Worm (Caenorhabditis elegans) whole organism, L1 larva: Measurements from ENCODE around the gene str-182.

Experiments
- C34B4.2 ChIP-seq: sonication (generic microtip); optimal IDR thresholded peaks from 2 replicates; lab custom pipeline; 2017; ENCODE audit warnings: mild to moderate bottlenecking, missing genetic modification characterization, missing compliant biosample characterization
- F16B12.6 ChIP-seq: fragments of 150-350 bp; optimal IDR thresholded peaks from 2 replicates; lab custom pipeline; 2014; ENCODE audit warnings: missing biosample characterization, missing genetic modification characterization
- Y116A8C.19 ChIP-seq: sonication (generic microtip); optimal IDR thresholded peaks from 2 replicates; lab custom pipeline; 2016; ENCODE audit warnings: missing compliant biosample characterization, missing genetic modification characterization, borderline replicate concordance
- alr-1 ChIP-seq: fragments of 200-800 bp; sonication (Bioruptor generic); optimal IDR thresholded peaks from 2 replicates; lab custom pipeline; 2018; ENCODE audit warnings: borderline replicate concordance, mild to moderate bottlenecking, missing genetic modification characterization, missing compliant biosample characterization
- aly-2 ChIP-seq: fragments of 150-350 bp; optimal IDR thresholded peaks from 2 replicates; lab custom pipeline; 2014; ENCODE audit warnings: missing biosample characterization, missing genetic modification characterization
- ama-1 ChIP-seq: fragments of 150-350 bp; optimal IDR thresholded peaks from 2 replicates; lab custom pipeline; 2014
- blmp-1 ChIP-seq: fragments of 150-350 bp; optimal IDR thresholded peaks from 2 replicates; lab custom pipeline; 2014; ENCODE audit warnings: missing biosample characterization, missing genetic modification characterization
- ceh-8 ChIP-seq: fragments of 200-800 bp; sonication (Bioruptor generic); optimal IDR thresholded peaks from 2 replicates; lab custom pipeline; 2018; ENCODE audit warnings: mild to moderate bottlenecking, missing genetic modification characterization, moderate library complexity, missing compliant biosample characterization
- dsc-1 ChIP-seq: sonication (generic microtip); optimal IDR thresholded peaks from 2 replicates; lab custom pipeline; 2016; ENCODE audit warnings: mild to moderate bottlenecking, missing genetic modification characterization, missing compliant biosample characterization
- efl-1 ChIP-seq, 4 experiments: fragments of 150-350 bp; optimal IDR thresholded peaks in 3 of 4; peaks in 1 of 4; 1 replicate in 1 of 4; 2 replicates in 3 of 4; lab custom pipeline; 2014; ENCODE audit warnings: missing biosample characterization in 2 of 4, missing genetic modification characterization in 2 of 4, missing genetic modification reagents in 2 of 4
- egl-13 ChIP-seq: sonication (generic microtip); optimal IDR thresholded peaks from 2 replicates; lab custom pipeline; 2016; ENCODE audit warnings: missing genotype, missing genetic modification reagents, missing genetic modification characterization, missing compliant biosample characterization
- egl-27 ChIP-seq, 2 experiments: fragments of 150-350 bp in 1 of 2; sonication (generic microtip); optimal IDR thresholded peaks; 3 replicates each; lab custom pipeline; 2017 to 2018; ENCODE audit warnings: missing biosample characterization in 2 of 2, missing genetic modification characterization in 2 of 2, missing genetic modification reagents in 2 of 2
- elt-2 ChIP-seq: sonication (generic microtip); optimal IDR thresholded peaks from 2 replicates; lab custom pipeline; 2016; ENCODE audit warnings: missing genetic modification characterization, mild to moderate bottlenecking, inconsistent platforms, missing compliant biosample characterization, missing genetic modification reagents
- elt-3 ChIP-seq, 6 experiments: fragments of 150-350 bp in 1 of 6; sonication (generic microtip); optimal IDR thresholded peaks; 2 replicates each; lab custom pipeline; 2017 to 2018; ENCODE audit warnings: missing biosample characterization in 6 of 6, missing genetic modification characterization in 6 of 6, inconsistent platforms in 1 of 6
- fkh-10 ChIP-seq: sonication (generic microtip); optimal IDR thresholded peaks from 2 replicates; lab custom pipeline; 2017; ENCODE audit warnings: missing biosample characterization, missing genetic modification reagents, missing genetic modification characterization
- fkh-8 ChIP-seq: sonication (generic microtip); optimal IDR thresholded peaks from 2 replicates; lab custom pipeline; 2016; ENCODE audit warnings: mild to moderate bottlenecking, missing genetic modification characterization, missing compliant biosample characterization
- fos-1 ChIP-seq: fragments of 150-350 bp; optimal IDR thresholded peaks from 2 replicates; lab custom pipeline; 2014; ENCODE audit warnings: missing biosample characterization, missing genetic modification characterization
- irx-1 ChIP-seq: sonication (generic microtip); optimal IDR thresholded peaks from 2 replicates; lab custom pipeline; 2016; ENCODE audit warnings: missing genetic modification characterization, missing compliant biosample characterization
- isw-1 ChIP-seq: fragments of 200-800 bp; sonication (Bioruptor generic); IDR thresholded peaks from 2 replicates; pipeline ENCODE4 v1.3.6; 2022; ENCODE audit warnings: missing genetic modification characterization, missing compliant biosample characterization
- jun-1 ChIP-seq: fragments of 150-350 bp; optimal IDR thresholded peaks from 2 replicates; lab custom pipeline; 2014; ENCODE audit warnings: missing biosample characterization, missing genetic modification reagents, missing genetic modification characterization
- lin-14 ChIP-seq: fragments of 200-800 bp; sonication (Bioruptor generic); optimal IDR thresholded peaks from 2 replicates; lab custom pipeline; 2018; ENCODE audit warnings: mild to moderate bottlenecking, missing genetic modification characterization, moderate library complexity, missing compliant biosample characterization
- lin-35 ChIP-seq, 2 experiments: fragments of 150-350 bp; optimal IDR thresholded peaks; 2 replicates each; lab custom pipeline; 2014; ENCODE audit warnings: missing biosample characterization in 2 of 2, missing genetic modification characterization in 2 of 2, missing genetic modification reagents in 2 of 2
- lin-39 ChIP-seq: fragments of 150-350 bp; optimal IDR thresholded peaks from 2 replicates; lab custom pipeline; 2014; ENCODE audit warnings: missing biosample characterization, missing genetic modification reagents, missing genetic modification characterization
- lir-3 ChIP-seq: sonication (generic microtip); optimal IDR thresholded peaks from 2 replicates; lab custom pipeline; 2016; ENCODE audit warnings: mild to moderate bottlenecking, missing genetic modification characterization, moderate library complexity, missing compliant biosample characterization; ENCODE audit not compliant: poor library complexity
- mab-9 ChIP-seq: fragments of 200-800 bp; sonication (Bioruptor generic); IDR thresholded peaks from 2 replicates; pipeline ENCODE4 v1.3.6; 2022; ENCODE audit warnings: missing genetic modification reagents, missing genetic modification characterization, missing compliant biosample characterization
- mdl-1 ChIP-seq, 2 experiments: fragments of 150-350 bp; optimal IDR thresholded peaks; 2 replicates each; lab custom pipeline; 2014 to 2017; ENCODE audit warnings: missing biosample characterization in 2 of 2, missing genetic modification characterization in 2 of 2, inconsistent platforms in 1 of 2
- mep-1 ChIP-seq: fragments of 150-350 bp; optimal IDR thresholded peaks from 2 replicates; lab custom pipeline; 2014; ENCODE audit warnings: missing biosample characterization, missing genetic modification characterization
- nhr-11 ChIP-seq: fragments of 150-350 bp; optimal IDR thresholded peaks from 2 replicates; lab custom pipeline; 2014; ENCODE audit warnings: missing biosample characterization, missing genetic modification characterization
- nhr-19 ChIP-seq: fragments of 200-800 bp; sonication (Bioruptor generic); conservative IDR thresholded peaks from 2 replicates; pipeline ENCODE4 v1.3.6; 2022; ENCODE audit warnings: missing genetic modification characterization, missing compliant biosample characterization
- nhr-237 ChIP-seq: fragments of 150-350 bp; optimal IDR thresholded peaks from 2 replicates; lab custom pipeline; 2014; ENCODE audit warnings: missing biosample characterization, missing genetic modification characterization
- nhr-47 ChIP-seq: sonication (generic microtip); optimal IDR thresholded peaks from 2 replicates; lab custom pipeline; 2016; ENCODE audit warnings: mild to moderate bottlenecking, missing genetic modification characterization, moderate library complexity, missing compliant biosample characterization
- nhr-71 ChIP-seq: sonication (generic microtip); optimal IDR thresholded peaks from 2 replicates; lab custom pipeline; 2016; ENCODE audit warnings: mild to moderate bottlenecking, missing genetic modification characterization, moderate library complexity, missing compliant biosample characterization
- nhr-84 ChIP-seq: sonication (generic microtip); optimal IDR thresholded peaks from 2 replicates; lab custom pipeline; 2017; ENCODE audit warnings: missing biosample characterization, missing genetic modification characterization
- pax-3 ChIP-seq: fragments of 200-800 bp; sonication (Bioruptor generic); optimal IDR thresholded peaks from 2 replicates; lab custom pipeline; 2018; ENCODE audit warnings: mild to moderate bottlenecking, missing genetic modification characterization, moderate library complexity, missing compliant biosample characterization
- pqm-1 ChIP-seq: sonication (generic microtip); optimal IDR thresholded peaks from 3 replicates; lab custom pipeline; 2017; ENCODE audit warnings: missing biosample characterization, missing genetic modification characterization
- rnt-1 ChIP-seq: sonication (generic microtip); optimal IDR thresholded peaks from 2 replicates; lab custom pipeline; 2016; ENCODE audit warnings: mild to moderate bottlenecking, missing genetic modification characterization, moderate library complexity, missing compliant biosample characterization
- skn-1 ChIP-seq: fragments of 150-350 bp; optimal IDR thresholded peaks from 2 replicates; lab custom pipeline; 2014; ENCODE audit warnings: missing biosample characterization, missing genetic modification characterization
- snu-23 ChIP-seq: sonication (generic microtip); optimal IDR thresholded peaks from 2 replicates; lab custom pipeline; 2016; ENCODE audit warnings: missing genetic modification characterization, missing compliant biosample characterization
- sptf-1 ChIP-seq: fragments of 150-350 bp; optimal IDR thresholded peaks from 2 replicates; lab custom pipeline; 2014; ENCODE audit warnings: missing biosample characterization, missing genetic modification characterization
- tbx-2 ChIP-seq: sonication (generic microtip); optimal IDR thresholded peaks from 2 replicates; lab custom pipeline; 2016; ENCODE audit warnings: missing genetic modification characterization, missing compliant biosample characterization
- unc-30 ChIP-seq: sonication (generic microtip); optimal IDR thresholded peaks from 2 replicates; lab custom pipeline; 2017; ENCODE audit warnings: missing biosample characterization, missing genetic modification characterization
- zip-4 ChIP-seq: fragments of 200-800 bp; sonication (Bioruptor generic); optimal IDR thresholded peaks from 2 replicates; lab custom pipeline; 2018; ENCODE audit warnings: mild to moderate bottlenecking, missing genetic modification characterization, moderate library complexity, missing compliant biosample characterization
- ztf-11 ChIP-seq, 2 experiments: sonication (generic microtip); optimal IDR thresholded peaks; 2 replicates each; lab custom pipeline; 2016 to 2017; ENCODE audit warnings: missing genetic modification characterization in 2 of 2, missing biosample characterization in 1 of 2, missing compliant biosample characterization in 1 of 2

Gene str-182

DNA sequence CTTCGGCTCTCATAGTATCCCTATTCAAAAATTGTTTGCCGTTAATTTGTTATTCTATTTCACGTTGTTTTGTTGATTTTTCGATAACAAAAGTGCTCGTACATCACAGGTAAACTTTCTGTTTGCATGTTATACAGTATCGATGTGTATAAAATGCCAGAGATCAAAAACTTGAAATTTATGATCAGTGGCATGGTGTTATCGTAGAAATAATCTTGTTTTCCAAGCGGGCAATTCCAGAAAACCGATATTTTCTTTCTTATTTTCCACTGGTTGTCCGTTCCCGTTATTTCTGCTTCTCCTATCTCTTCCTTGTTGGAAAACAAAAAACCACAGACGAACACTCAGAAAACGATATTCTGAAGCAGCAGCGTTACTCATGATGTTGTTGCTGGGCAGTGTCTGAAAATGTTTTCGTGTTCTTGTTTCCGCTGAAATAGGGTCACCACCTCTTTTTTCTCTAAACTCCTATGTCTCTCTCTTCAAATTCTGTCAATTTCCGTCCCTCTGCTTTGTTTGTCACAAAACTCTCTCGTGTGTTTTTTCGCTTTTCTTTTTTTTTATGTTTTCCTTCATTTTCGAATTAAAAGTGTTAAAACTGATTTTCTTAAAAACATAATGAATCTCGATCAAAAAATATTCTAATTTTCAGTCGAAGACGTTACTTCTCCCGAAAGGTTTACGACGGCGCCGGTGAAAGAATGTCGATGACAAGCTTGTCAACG, 15.2 kb upstream of the str-182 start, which contains the start of gene akt-1:
TSS of gene akt-1 (plus strand) at position 651 of the 725 bp plus-strand sequence.
- no peak for TF ChIP-seq fkh-10 (GFP tag; lab: Kevin White, UChicago)
- TF ChIP-seq fkh-8 (tag; lab: Kevin White, UChicago): no peak
- TF ChIP-seq sptf-1 (tag; lab: Kevin White, UChicago): no peak
- TF ChIP-seq ama-1: peak; percentile 2
- no peak for TF ChIP-seq efl-1 (optimal IDR thresholded peaks at IDR 0.05; lab: Kevin White, UChicago)
- TF ChIP-seq efl-1 (GFP tag; optimal IDR thresholded peaks at IDR 0.05 in 1 of 2; lab: Kevin White, UChicago): peak in 1 of 2 experiments; percentile 49

DNA sequence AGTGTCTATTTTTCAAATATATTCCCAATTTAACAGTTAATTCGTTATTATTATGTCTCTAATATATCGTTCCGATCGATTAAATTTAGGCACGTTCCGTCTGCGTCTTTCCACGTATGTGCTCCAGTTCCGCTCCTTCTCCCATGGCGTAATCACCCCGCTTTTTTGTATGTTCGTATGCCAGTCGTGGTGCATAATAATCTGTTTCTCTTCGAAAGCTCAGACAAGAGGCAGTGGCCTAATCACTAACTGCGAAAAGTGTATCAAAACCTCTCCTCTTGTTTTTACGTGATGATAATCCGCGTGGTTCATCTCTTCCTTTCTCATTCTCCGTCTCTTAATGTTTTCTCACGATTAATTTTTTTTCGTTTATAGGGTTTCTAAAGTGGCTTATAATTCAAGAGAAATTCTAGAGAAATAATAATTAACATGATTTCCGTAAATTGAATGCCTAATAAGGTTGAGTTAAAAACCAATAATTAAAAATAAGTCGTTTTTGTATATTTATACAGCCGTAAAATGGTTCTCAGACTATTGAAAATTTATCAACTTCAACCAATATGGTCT, 14.5 kb upstream of the str-182 start:
- TF ChIP-seq pax-3 (tag; lab: Kevin White, UChicago): peak; percentile 17
- TF ChIP-seq nhr-71 (tag; lab: Kevin White, UChicago): peak; percentile 18
- peak; percentile 69 for TF ChIP-seq dsc-1 (tag; lab: Kevin White, UChicago)
- TF ChIP-seq nhr-47: peak; percentile 31
- peak; percentile 58 for TF ChIP-seq ceh-8
- no peak for TF ChIP-seq jun-1 (tag; lab: Kevin White, UChicago)
- peak; percentile 46 for TF ChIP-seq fkh-8 (tag; lab: Kevin White, UChicago)
- peak; percentile 58 for TF ChIP-seq lin-14 (GFP tag; lab: Kevin White, UChicago)
- no peak for TF ChIP-seq nhr-237 (tag; lab: Kevin White, UChicago)
- TF ChIP-seq zip-4 (GFP tag; lab: Kevin White, UChicago): no peak

DNA sequence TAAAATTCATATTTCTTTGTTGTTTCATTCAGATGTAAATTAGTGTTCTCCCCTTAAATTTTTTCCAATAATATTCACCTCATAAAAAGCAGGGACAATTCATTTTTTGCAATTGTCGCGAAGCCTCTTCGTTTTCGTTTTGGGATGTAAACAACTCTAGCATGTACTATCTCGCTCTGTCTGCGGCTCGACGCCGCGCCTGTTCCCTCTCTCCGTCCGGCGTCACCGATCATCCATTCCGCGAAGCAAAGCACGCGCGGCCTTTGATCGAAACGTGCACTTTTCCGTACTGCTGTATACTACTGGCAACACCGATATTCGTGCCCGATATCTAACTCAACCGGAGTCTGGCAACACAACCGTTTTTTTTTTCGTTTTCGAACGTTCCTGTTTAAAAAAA, 13.7 kb upstream of the str-182 start:
- peak; percentile 22 for TF ChIP-seq lin-14 (GFP tag; lab: Kevin White, UChicago)
- peak; percentile 38 for TF ChIP-seq nhr-19 (GFP tag; lab: Robert Waterston, UW)
- no peak for TF ChIP-seq mab-9 (GFP tag; lab: Robert Waterston, UW)
- peak; percentile 37 for TF ChIP-seq rnt-1 (tag; lab: Kevin White, UChicago)
- no peak for TF ChIP-seq egl-13 (tag; lab: Kevin White, UChicago)
- peak; percentile 8 for TF ChIP-seq blmp-1 (tag; lab: Kevin White, UChicago)
- peak in 1 of 2 experiments; percentile 17 for TF ChIP-seq mdl-1 (tag; optimal IDR thresholded peaks at IDR 0.05; lab: Kevin White, UChicago)
- TF ChIP-seq alr-1: no peak
- TF ChIP-seq lir-3 (tag; lab: Kevin White, UChicago): no peak
- no peak for TF ChIP-seq nhr-84 (tag; lab: Kevin White, UChicago)

DNA sequence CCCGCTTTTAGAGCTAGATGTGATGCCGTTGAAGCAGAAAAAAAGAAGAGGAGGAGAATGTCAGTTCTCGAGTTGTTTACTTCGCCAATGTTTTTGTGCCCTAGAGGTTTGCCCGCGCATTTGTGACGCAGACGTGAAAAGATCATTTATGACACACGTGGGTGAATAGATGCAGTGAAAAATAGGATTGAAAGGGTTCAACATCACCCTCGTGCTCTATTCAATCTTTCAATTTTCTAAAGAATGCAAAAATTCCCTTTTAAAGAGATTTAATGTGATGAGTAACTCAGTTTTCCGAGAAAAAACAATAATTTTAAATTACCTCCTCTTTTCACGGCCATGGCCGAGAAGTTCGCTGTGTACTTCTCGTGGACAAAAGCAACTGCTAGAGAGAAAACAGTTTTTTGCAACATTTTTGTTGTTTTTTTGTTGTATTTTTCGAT, 13.2 kb upstream of the str-182 start:
- TF ChIP-seq pqm-1 (tag; lab: Kevin White, UChicago) (no peak), nhr-47 (peak; percentile 78), tbx-2 (tag; lab: Kevin White, UChicago) (no peak), fos-1 (tag; lab: Kevin White, UChicago) (peak; percentile 56), elt-2 (tag; lab: Kevin White, UChicago) (no peak), mep-1 (peak; percentile 44), unc-30 (tag; lab: Kevin White, UChicago) (no peak), aly-2 (no peak), irx-1 (tag; lab: Kevin White, UChicago) (peak; percentile 20), egl-13 (tag; lab: Kevin White, UChicago) (no peak), snu-23 (peak; percentile 51), blmp-1 (tag; lab: Kevin White, UChicago) (no peak), mab-9 (GFP tag; lab: Robert Waterston, UW) (0 out of 2 replicates have a peak, but pooled peaks have one; percentile 51), C34B4.2 (no peak), alr-1 (no peak), ztf-11 (tag; optimal IDR thresholded peaks at IDR 0.05; lab: Kevin White, UChicago) (no peak), F16B12.6 (tag; lab: Kevin White, UChicago) (no peak), pax-3 (tag; lab: Kevin White, UChicago) (peak; percentile 75), ama-1 (no peak), lin-39 (tag; lab: Kevin White, UChicago) (no peak), skn-1 (tag; lab: Kevin White, UChicago) (no peak), elt-3 (tag; optimal IDR thresholded peaks at IDR 0.05; lab: Kevin White, UChicago) (no peak), egl-27 (tag; optimal IDR thresholded peaks at IDR 0.05; lab: Kevin White, UChicago) (no peak), isw-1 (GFP tag; lab: Robert Waterston, UW) (no peak; the same call in 1 of the 2 replicates), Y116A8C.19 (tag; lab: Kevin White, UChicago) (no peak), lin-35 (GFP tag; optimal IDR thresholded peaks at IDR 0.05; lab: Kevin White, UChicago) (peak; percentile 55 to 66), nhr-11 (tag; lab: Kevin White, UChicago) (peak; percentile 31)
